Fruit fly (Drosophila melanogaster): ENCODE data around the gene CG18170.

CG18170 gene

DNA sequence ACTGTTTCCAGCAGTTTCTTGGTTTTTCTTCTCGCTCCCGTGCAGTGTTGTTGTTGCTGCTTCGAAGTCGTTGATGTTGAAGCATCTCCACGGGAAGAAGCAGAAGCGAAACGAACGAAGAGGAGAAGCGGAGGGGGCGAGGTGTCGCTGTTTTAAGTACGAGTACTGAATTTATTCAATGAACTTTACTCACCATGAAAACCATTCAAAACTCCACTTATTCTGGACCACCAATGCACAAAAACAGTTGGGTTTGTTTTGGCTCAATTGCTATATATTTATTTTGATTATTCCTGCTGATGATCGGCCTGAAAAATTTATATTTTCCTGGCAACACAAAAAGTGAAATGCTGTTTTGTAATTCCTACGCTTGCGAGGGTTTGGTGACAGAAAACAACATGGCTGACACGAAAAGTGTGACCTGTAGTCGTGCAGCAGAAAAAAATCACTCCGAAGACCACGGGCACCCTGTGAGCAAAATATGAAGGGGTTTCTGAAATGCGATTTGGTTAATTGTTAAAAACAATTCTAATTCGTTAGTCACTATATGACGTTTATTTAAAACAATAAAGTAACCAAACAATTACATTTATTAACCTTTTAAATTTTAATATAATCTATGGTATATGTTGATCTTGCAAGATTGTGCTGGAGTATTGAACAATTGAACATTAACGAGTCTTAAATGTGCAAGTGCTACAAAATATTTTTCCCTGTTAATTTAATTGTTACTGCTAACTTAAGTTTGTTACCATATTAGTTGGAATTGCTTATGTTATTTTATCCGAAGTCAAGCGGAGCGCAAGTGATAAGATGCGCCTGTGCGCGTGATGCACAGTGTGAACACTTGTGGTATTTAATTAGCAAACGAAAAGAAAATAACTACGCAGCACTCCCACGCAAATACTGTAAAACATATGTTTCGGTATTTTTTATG lies 34.3 kb upstream of the CG18170 start, which contains the start of gene CG7879 (continued):
- TF ChIP-seq Nf-YA (GFP tag; IDR thresholded peaks at IDR 0.05) (no peak), pfk (GFP tag; optimal IDR thresholded peaks at IDR 0.05) (no peak), GATAe (GFP tag; conservative IDR thresholded peaks at IDR 0.05) (no peak), CG10654 (GFP tag; optimal IDR thresholded peaks at IDR 0.05) (no peak), CG10321 (GFP tag; IDR thresholded peaks at IDR 0.05) (no peak), CG3838 (GFP tag; optimal IDR thresholded peaks at IDR 0.05) (no peak), ham (GFP tag; IDR thresholded peaks at IDR 0.05) (no peak), dimm (GFP tag; IDR thresholded peaks at IDR 0.05) (no peak), CG12942 (GFP tag; optimal IDR thresholded peaks at IDR 0.05) (no peak), maf-S (GFP tag; optimal IDR thresholded peaks at IDR 0.05) (no peak), gsb-n (tag; optimal IDR thresholded peaks at IDR 0.05) (no peak), Dip3 (GFP tag; optimal IDR thresholded peaks at IDR 0.05) (no peak), ttk (GFP tag; IDR thresholded peaks at IDR 0.05) (no peak), Sry-β (GFP tag; optimal IDR thresholded peaks at IDR 0.05) (no peak), CG17568 (GFP tag; optimal IDR thresholded peaks at IDR 0.05) (no peak), croc (GFP tag; conservative IDR thresholded peaks at IDR 0.05) (no peak), dysf (GFP tag; IDR thresholded peaks at IDR 0.05) (peak; percentile 44; the same call in 1 of the 3 replicates), NK7.1 (GFP tag; optimal IDR thresholded peaks at IDR 0.05) (no peak), CG7556 (GFP tag; optimal IDR thresholded peaks at IDR 0.05) (no peak), vvl (GFP tag; IDR thresholded peaks at IDR 0.05) (peak; percentile 17), CG11695 (GFP tag; IDR thresholded peaks at IDR 0.05) (no peak), CG1024 (GFP tag; IDR thresholded peaks at IDR 0.05) (peak; percentile 20; the same call in 1 of the 2 replicates), CG15514 (GFP tag; optimal IDR thresholded peaks at IDR 0.05) (peak; percentile 63), CG1602 (GFP tag; optimal IDR thresholded peaks at IDR 0.05) (peak; percentile 34), CG8281 (tag; optimal IDR thresholded peaks at IDR 0.05) (no peak), sob (GFP tag; IDR thresholded peaks at IDR 0.05) (0 out of 2 replicates have a peak, but pooled peaks have one; percentile 18), CG18599 (GFP tag; optimal IDR thresholded peaks at IDR 0.05) (no peak), E2f2 (GFP tag; IDR thresholded peaks at IDR 0.05) (no peak), CG7963 (GFP tag; IDR thresholded peaks at IDR 0.05; ENCODE audit: partially characterized antibody) (no peak), Nf-YC (tag; optimal IDR thresholded peaks at IDR 0.05) (peak; percentile 33), tll (GFP tag; optimal IDR thresholded peaks at IDR 0.05) (peak in 1 of 2 experiments; percentile 68), Drgx (GFP tag; IDR thresholded peaks at IDR 0.05) (no peak), tap (tag; optimal IDR thresholded peaks at IDR 0.05) (no peak), CG18262 (tag; optimal IDR thresholded peaks at IDR 0.05) (peak; percentile 10), Myb (GFP tag; optimal IDR thresholded peaks at IDR 0.05) (no peak), sr (GFP tag; IDR thresholded peaks at IDR 0.05) (peak; percentile 91), CG17385 (GFP tag; optimal IDR thresholded peaks at IDR 0.05) (peak; percentile 87), MTF-1 (GFP tag; optimal IDR thresholded peaks at IDR 0.05; ENCODE audit: borderline replicate concordance) (no peak), CG4854 (GFP tag; optimal IDR thresholded peaks at IDR 0.05) (no peak), Lim3 (GFP tag; IDR thresholded peaks at IDR 0.05) (no peak), Hmr (GFP tag; optimal IDR thresholded peaks at IDR 0.05) (peak; percentile 10), Ravus (GFP tag; IDR thresholded peaks at IDR 0.05) (no peak), zf30C (GFP tag; optimal IDR thresholded peaks at IDR 0.05) (no peak), BtbVII (GFP tag; optimal IDR thresholded peaks at IDR 0.05) (peak; percentile 62), vnd (GFP tag; IDR thresholded peaks at IDR 0.05; ENCODE audit: partially characterized antibody) (no peak), gem (tag; optimal IDR thresholded peaks at IDR 0.05) (no peak), sens (GFP tag) (peak; percentile 80), Hr51 (GFP tag; optimal IDR thresholded peaks at IDR 0.05) (peak in 1 of 2 experiments; percentile 21)

All from whole organism, embryonic.